ENCODE assay signal across 1 fruit fly cellular context in the genomic region with DNA sequence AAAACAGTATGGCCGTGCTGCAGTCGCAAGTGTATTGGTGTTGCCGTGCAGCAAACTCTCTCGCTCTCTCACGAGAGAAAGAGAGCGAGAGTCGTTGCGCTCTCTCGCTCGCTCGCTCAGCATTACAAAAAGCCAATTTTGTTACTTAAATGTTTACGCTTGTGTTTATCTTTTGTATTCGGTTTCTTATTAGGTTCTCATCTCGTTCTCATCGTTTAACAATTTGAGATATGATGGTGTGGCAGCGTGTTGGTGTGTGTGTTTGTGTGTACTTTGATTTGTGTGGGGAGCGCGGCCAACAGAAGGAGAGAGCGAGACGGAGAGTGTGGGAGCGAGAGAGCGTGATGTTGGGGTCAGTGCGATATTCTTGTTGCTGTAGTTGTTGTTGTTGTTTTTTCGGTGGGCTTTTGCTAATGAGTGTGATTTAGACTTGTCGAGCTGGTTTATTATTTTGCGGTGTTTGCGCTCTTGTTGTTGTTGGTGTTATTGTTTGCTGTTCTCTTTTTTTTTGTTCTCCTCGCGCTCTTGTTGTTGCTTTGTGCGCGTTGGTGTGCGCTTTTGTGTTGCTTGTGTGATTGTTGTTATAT.
TF ChIP-seq lines count a peak whose summit lies in the region.

No protein-coding gene starts in this region.

TF ChIP-seq in whole organism, embryonic, 481 proteins besides CTCF, POLR2A, EP300 and RAD21 (continued from another document and continues in another):
- TF ChIP-seq wek (GFP tag; optimal IDR thresholded peaks at IDR 0.05; lab: Kevin White, UChicago) (peak; percentile 71), chn (GFP tag; optimal IDR thresholded peaks at IDR 0.05; lab: Kevin White, UChicago) (no peak), Fer2 (tag; optimal IDR thresholded peaks at IDR 0.05; lab: Kevin White, UChicago) (no peak), CG1024 (GFP tag; IDR thresholded peaks at IDR 0.05; lab: Robert Waterston, UW) (no peak), esg (GFP tag; conservative IDR thresholded peaks at IDR 0.05; lab: Robert Waterston, UW) (no peak), Dip3 (GFP tag; optimal IDR thresholded peaks at IDR 0.05; lab: Kevin White, UChicago) (no peak), dpn (GFP tag; optimal IDR thresholded peaks at IDR 0.05; lab: Kevin White, UChicago) (no peak), CG17568 (GFP tag; optimal IDR thresholded peaks at IDR 0.05; lab: Kevin White, UChicago) (peak; percentile 50), hkb (optimal IDR thresholded peaks at IDR 0.05; lab: Kevin White, UChicago) (no peak), hkb (GFP tag; IDR thresholded peaks at IDR 0.05; lab: Robert Waterston, UW) (no peak), disco-r (GFP tag; optimal IDR thresholded peaks at IDR 0.05; lab: Kevin White, UChicago) (no peak), sens-2 (GFP tag; IDR thresholded peaks at IDR 0.05; lab: Robert Waterston, UW) (peak; percentile 84), CG31365 (tag; optimal IDR thresholded peaks at IDR 0.05; lab: Kevin White, UChicago) (peak; percentile 23), ftz-f1 (GFP tag; optimal IDR thresholded peaks at IDR 0.05; lab: Kevin White, UChicago) (peak; percentile 36), CG4404 (GFP tag; IDR thresholded peaks at IDR 0.05; lab: Robert Waterston, UW) (no peak), NC2α (GFP tag; optimal IDR thresholded peaks at IDR 0.05; lab: Kevin White, UChicago) (no peak), wdn (GFP tag; IDR thresholded peaks at IDR 0.05; lab: Robert Waterston, UW) (no peak), CG10267 (tag; optimal IDR thresholded peaks at IDR 0.05; lab: Kevin White, UChicago) (no peak), CG9817 (tag; optimal IDR thresholded peaks at IDR 0.05; lab: Kevin White, UChicago) (no peak), cwo (GFP tag; optimal IDR thresholded peaks at IDR 0.05; lab: Kevin White, UChicago) (peak; percentile 54), peb (GFP tag; IDR thresholded peaks at IDR 0.05; lab: Robert Waterston, UW) (no peak), mam (GFP tag; optimal IDR thresholded peaks at IDR 0.05; lab: Kevin White, UChicago) (no peak), dimm (GFP tag; IDR thresholded peaks at IDR 0.05; lab: Robert Waterston, UW) (no peak), Asciz (GFP tag; optimal IDR thresholded peaks at IDR 0.05; lab: Kevin White, UChicago) (peak; percentile 64), CG17359 (tag; optimal IDR thresholded peaks at IDR 0.05; lab: Kevin White, UChicago) (peak; percentile 10), Oaz (GFP tag; IDR thresholded peaks at IDR 0.05; lab: Robert Waterston, UW) (no peak), caup (GFP tag; optimal IDR thresholded peaks at IDR 0.05; lab: Kevin White, UChicago; ENCODE audit: severe bottlenecking) (peak; percentile 30), chm (GFP tag; IDR thresholded peaks at IDR 0.05; lab: Robert Waterston, UW) (peak; percentile 37; the same call in 1 of the 2 replicates), cas (GFP tag; IDR thresholded peaks at IDR 0.05; lab: Robert Waterston, UW) (no peak), CG32532 (GFP tag; IDR thresholded peaks at IDR 0.05; lab: Robert Waterston, UW) (peak; percentile 26; the same call in 1 of the 2 replicates), CHES-1-like (GFP tag; optimal IDR thresholded peaks at IDR 0.05; lab: Kevin White, UChicago) (no peak), Opbp (GFP tag; IDR thresholded peaks at IDR 0.05; lab: Robert Waterston, UW; ENCODE audit: partially characterized antibody) (no peak), Spps (tag; optimal IDR thresholded peaks at IDR 0.05; lab: Kevin White, UChicago) (no peak), CG10959 (GFP tag; IDR thresholded peaks at IDR 0.05; lab: Robert Waterston, UW) (no peak), CG12219 (GFP tag; optimal IDR thresholded peaks at IDR 0.05; lab: Kevin White, UChicago) (peak; percentile 58), CG9797 (GFP tag; optimal IDR thresholded peaks at IDR 0.05; lab: Kevin White, UChicago) (no peak), CG6854 (GFP tag; optimal IDR thresholded peaks at IDR 0.05; lab: Kevin White, UChicago) (peak; percentile 77), ase (GFP tag; IDR thresholded peaks at IDR 0.05; lab: Robert Waterston, UW) (no peak), grau (tag; optimal IDR thresholded peaks at IDR 0.05; lab: Kevin White, UChicago) (no peak), CG12299 (tag; optimal IDR thresholded peaks at IDR 0.05; lab: Kevin White, UChicago) (peak; percentile 53), CG8089 (GFP tag; optimal IDR thresholded peaks at IDR 0.05; lab: Kevin White, UChicago) (no peak), CG17186 (GFP tag; optimal IDR thresholded peaks at IDR 0.05; lab: Kevin White, UChicago) (no peak), nerfin-1 (tag; optimal IDR thresholded peaks at IDR 0.05; lab: Kevin White, UChicago) (peak; percentile 51), ash1 (GFP tag; optimal IDR thresholded peaks at IDR 0.05; lab: Kevin White, UChicago) (no peak), grn (GFP tag; optimal IDR thresholded peaks at IDR 0.05; lab: Kevin White, UChicago) (peak; percentile 93), CG12744 (GFP tag; optimal IDR thresholded peaks at IDR 0.05; lab: Kevin White, UChicago) (no peak), repo (GFP tag; optimal IDR thresholded peaks at IDR 0.05; lab: Kevin White, UChicago) (no peak), Hr51 (GFP tag; optimal IDR thresholded peaks at IDR 0.05; lab: Kevin White, UChicago) (peak in 1 of 2 experiments; percentile 51), hbn (GFP tag; IDR thresholded peaks at IDR 0.05; lab: Robert Waterston, UW; ENCODE audit: partially characterized antibody) (no peak), Nf-YA (GFP tag; IDR thresholded peaks at IDR 0.05; lab: Robert Waterston, UW) (no peak), D19B (GFP tag; optimal IDR thresholded peaks at IDR 0.05; lab: Kevin White, UChicago) (no peak), slbo (GFP tag; IDR thresholded peaks at IDR 0.05; lab: Robert Waterston, UW) (no peak), CG31224 (GFP tag; IDR thresholded peaks at IDR 0.05; lab: Robert Waterston, UW) (no peak), Dll (GFP tag; IDR thresholded peaks at IDR 0.05; lab: Robert Waterston, UW; ENCODE audit: partially characterized antibody) (0 out of 4 replicates have a peak, but pooled peaks have one; percentile 25), B-H1 (GFP tag; IDR thresholded peaks at IDR 0.05; lab: Robert Waterston, UW) (no peak), lola (GFP tag; optimal IDR thresholded peaks at IDR 0.05; lab: Kevin White, UChicago) (no peak), onecut (GFP tag; IDR thresholded peaks at IDR 0.05; lab: Robert Waterston, UW) (no peak; the same call in 1 of the 2 replicates), fru (optimal IDR thresholded peaks at IDR 0.05; lab: Kevin White, UChicago) (no peak), CG8924 (tag; optimal IDR thresholded peaks at IDR 0.05; lab: Kevin White, UChicago) (peak; percentile 72), CG8281 (tag; optimal IDR thresholded peaks at IDR 0.05; lab: Kevin White, UChicago) (peak; percentile 58), CG14014 (GFP tag; IDR thresholded peaks at IDR 0.05; lab: Robert Waterston, UW) (peak; percentile 23; the same call in 1 of the 2 replicates), CG8944 (GFP tag; optimal IDR thresholded peaks at IDR 0.05; lab: Kevin White, UChicago) (no peak), tna (GFP tag; IDR thresholded peaks at IDR 0.05; lab: Robert Waterston, UW; ENCODE audit: partially characterized antibody) (no peak), Eip74EF (GFP tag; optimal IDR thresholded peaks at IDR 0.05; lab: Kevin White, UChicago) (peak in 1 of 2 experiments; percentile 28), CG31388 (GFP tag; optimal IDR thresholded peaks at IDR 0.05; lab: Kevin White, UChicago) (no peak), Dbx (GFP tag; IDR thresholded peaks at IDR 0.05; lab: Robert Waterston, UW) (0 out of 3 replicates have a peak, but pooled peaks have one; percentile 9), sens (GFP tag; lab: Kevin White, UChicago) (peak; percentile 86), da (GFP tag; optimal IDR thresholded peaks at IDR 0.05; lab: Kevin White, UChicago) (no peak), C15 (GFP tag; IDR thresholded peaks at IDR 0.05; lab: Robert Waterston, UW) (no peak), psq (GFP tag; optimal IDR thresholded peaks at IDR 0.05; lab: Kevin White, UChicago) (peak; percentile 47), prd (optimal IDR thresholded peaks at IDR 0.05; lab: Kevin White, UChicago) (no peak), prd (GFP tag; IDR thresholded peaks at IDR 0.05; lab: Robert Waterston, UW) (no peak), lmd (GFP tag; IDR thresholded peaks at IDR 0.05; lab: Robert Waterston, UW) (no peak), CG14667 (GFP tag; IDR thresholded peaks at IDR 0.05; lab: Robert Waterston, UW) (no peak), ranshi (GFP tag; IDR thresholded peaks at IDR 0.05; lab: Robert Waterston, UW) (no peak), bcd (GFP tag; optimal IDR thresholded peaks at IDR 0.05; lab: Kevin White, UChicago) (peak; percentile 34), ara (GFP tag; IDR thresholded peaks at IDR 0.05; lab: Robert Waterston, UW) (no peak), tx (GFP tag; optimal IDR thresholded peaks at IDR 0.05; lab: Kevin White, UChicago) (no peak), CoRest (tag; optimal IDR thresholded peaks at IDR 0.05; lab: Kevin White, UChicago) (no peak), exex (tag; optimal IDR thresholded peaks at IDR 0.05; lab: Kevin White, UChicago) (peak; percentile 89), slp2 (GFP tag; optimal IDR thresholded peaks at IDR 0.05; lab: Kevin White, UChicago) (no peak), ab (GFP tag; optimal IDR thresholded peaks at IDR 0.05; lab: Kevin White, UChicago) (peak; percentile 74), tin (GFP tag; optimal IDR thresholded peaks at IDR 0.05; lab: Kevin White, UChicago) (no peak), Mrtf (GFP tag; IDR thresholded peaks at IDR 0.05; lab: Robert Waterston, UW) (no peak), Pdp1 (GFP tag; optimal IDR thresholded peaks at IDR 0.05; lab: Kevin White, UChicago) (peak in 1 of 2 experiments; percentile 60), CG30403 (GFP tag; optimal IDR thresholded peaks at IDR 0.05; lab: Kevin White, UChicago) (no peak), Doc2 (GFP tag; IDR thresholded peaks at IDR 0.05; lab: Robert Waterston, UW) (no peak), insv (GFP tag; optimal IDR thresholded peaks at IDR 0.05; lab: Kevin White, UChicago) (peak in 1 of 2 experiments; percentile 55), sisA (GFP tag; IDR thresholded peaks at IDR 0.05; lab: Robert Waterston, UW) (no peak), CG10654 (GFP tag; optimal IDR thresholded peaks at IDR 0.05; lab: Kevin White, UChicago) (no peak), gcm (GFP tag; optimal IDR thresholded peaks at IDR 0.05; lab: Kevin White, UChicago) (peak; percentile 33), CG10274 (GFP tag; optimal IDR thresholded peaks at IDR 0.05; lab: Kevin White, UChicago) (no peak), stwl (tag; optimal IDR thresholded peaks at IDR 0.05; lab: Kevin White, UChicago) (peak; percentile 0), Ssrp (tag; optimal IDR thresholded peaks at IDR 0.05; lab: Kevin White, UChicago) (no peak), HmgZ (tag; optimal IDR thresholded peaks at IDR 0.05; lab: Kevin White, UChicago) (peak; percentile 67), CG3995 (GFP tag; optimal IDR thresholded peaks at IDR 0.05; lab: Kevin White, UChicago) (no peak), Stat92E (GFP tag; optimal IDR thresholded peaks at IDR 0.05; lab: Kevin White, UChicago) (no peak), CG4424 (GFP tag; optimal IDR thresholded peaks at IDR 0.05; lab: Kevin White, UChicago) (peak; percentile 100), Optix (GFP tag; IDR thresholded peaks at IDR 0.05; lab: Robert Waterston, UW) (no peak), CG11504 (tag; optimal IDR thresholded peaks at IDR 0.05; lab: Kevin White, UChicago) (peak; percentile 24), D (optimal IDR thresholded peaks at IDR 0.05; lab: Kevin White, UChicago) (no peak), D (GFP tag; optimal IDR thresholded peaks at IDR 0.05; lab: Kevin White, UChicago) (peak; percentile 69), Hr39 (optimal IDR thresholded peaks at IDR 0.05; lab: Kevin White, UChicago) (no peak), CG12236 (GFP tag; optimal IDR thresholded peaks at IDR 0.05; lab: Kevin White, UChicago) (no peak), gfzf (GFP tag; optimal IDR thresholded peaks at IDR 0.05; lab: Kevin White, UChicago) (no peak), CG12391 (tag; optimal IDR thresholded peaks at IDR 0.05; lab: Kevin White, UChicago) (peak; percentile 15), Fer1 (GFP tag; optimal IDR thresholded peaks at IDR 0.05; lab: Kevin White, UChicago) (peak; percentile 73), CG4282 (GFP tag; optimal IDR thresholded peaks at IDR 0.05; lab: Kevin White, UChicago) (no peak), Atf3 (GFP tag; optimal IDR thresholded peaks at IDR 0.05; lab: Kevin White, UChicago) (no peak), CG9727 (GFP tag; optimal IDR thresholded peaks at IDR 0.05; lab: Kevin White, UChicago) (no peak), CG17829 (tag; optimal IDR thresholded peaks at IDR 0.05; lab: Kevin White, UChicago) (peak; percentile 26), Chrac-16 (GFP tag; optimal IDR thresholded peaks at IDR 0.05; lab: Kevin White, UChicago) (no peak), kah (GFP tag; optimal IDR thresholded peaks at IDR 0.05; lab: Kevin White, UChicago) (peak; percentile 53), Camta (GFP tag; optimal IDR thresholded peaks at IDR 0.05; lab: Kevin White, UChicago) (no peak), CG18262 (tag; optimal IDR thresholded peaks at IDR 0.05; lab: Kevin White, UChicago) (peak; percentile 3), Sox100B (GFP tag; optimal IDR thresholded peaks at IDR 0.05; lab: Kevin White, UChicago) (peak; percentile 20), Max (GFP tag; optimal IDR thresholded peaks at IDR 0.05; lab: Kevin White, UChicago) (no peak), CG33213 (GFP tag; optimal IDR thresholded peaks at IDR 0.05; lab: Kevin White, UChicago) (no peak), Hr78 (GFP tag; optimal IDR thresholded peaks at IDR 0.05; lab: Kevin White, UChicago) (peak in 1 of 2 experiments; percentile 98), cato (GFP tag; optimal IDR thresholded peaks at IDR 0.05; lab: Kevin White, UChicago; ENCODE audit: borderline replicate concordance) (no peak), Taf1 (GFP tag; IDR thresholded peaks at IDR 0.05; lab: Robert Waterston, UW) (no peak), CG3838 (GFP tag; optimal IDR thresholded peaks at IDR 0.05; lab: Kevin White, UChicago) (peak; percentile 70), CG17612 (GFP tag; IDR thresholded peaks at IDR 0.05; lab: Robert Waterston, UW) (no peak), Hmr (GFP tag; optimal IDR thresholded peaks at IDR 0.05; lab: Kevin White, UChicago) (peak; percentile 52), toy (GFP tag; IDR thresholded peaks at IDR 0.05; lab: Robert Waterston, UW) (no peak), Dref (GFP tag; IDR thresholded peaks at IDR 0.05; lab: Robert Waterston, UW) (no peak), Doc3 (GFP tag; IDR thresholded peaks at IDR 0.05; lab: Robert Waterston, UW; ENCODE audit: partially characterized antibody) (no peak), zen2 (GFP tag; IDR thresholded peaks at IDR 0.05; lab: Robert Waterston, UW; ENCODE audit: partially characterized antibody) (0 out of 3 replicates have a peak, but pooled peaks have one; percentile 53)
